Fruit fly (Drosophila melanogaster) whole organism, wandering third instar larva: ENCODE results near the gene PIG-H.

Experiments used
- CrebA ChIP-seq: fragments of 200-800 bp; sonication (Bioruptor generic); optimal IDR thresholded peaks from 2 replicates; lab custom pipeline; 2016; ENCODE audit warnings: missing biosample characterization, mild to moderate bottlenecking, missing genetic modification characterization, borderline replicate concordance
- Dfd ChIP-seq: fragments of >200 bp; optimal IDR thresholded peaks from 2 replicates; lab custom pipeline; 2017; ENCODE audit warnings: missing biosample characterization, missing genetic modification characterization
- HLH106 ChIP-seq: fragments of 200-800 bp; optimal IDR thresholded peaks from 3 replicates; lab custom pipeline; 2019; ENCODE audit warnings: missing biosample characterization, mild to moderate bottlenecking, missing genetic modification characterization, moderate library complexity
- Hr83 ChIP-seq: fragments of 200-300 bp; sonication (Bioruptor generic); optimal IDR thresholded peaks from 2 replicates; lab custom pipeline; 2016; ENCODE audit warnings: missing biosample characterization, mild to moderate bottlenecking, missing genetic modification characterization, moderate library complexity; ENCODE audit not compliant: poor library complexity, severe bottlenecking
- Mio ChIP-seq: sonication (Bioruptor generic); optimal IDR thresholded peaks from 2 replicates; lab custom pipeline; 2016; ENCODE audit warnings: missing biosample characterization, missing genetic modification characterization
- foxo ChIP-seq, 2 experiments: fragments of 200-800 bp; sonication (Bioruptor generic); optimal IDR thresholded peaks; 2 replicates in 1 of 2; 3 replicates in 1 of 2; lab custom pipeline; 2016 to 2017; ENCODE audit warnings: missing biosample characterization in 2 of 2, missing genetic modification characterization in 2 of 2
- fru ChIP-seq: fragments of 200-800 bp; sonication (Bioruptor generic); optimal IDR thresholded peaks from 3 replicates; lab custom pipeline; 2016; ENCODE audit warnings: missing biosample characterization, mild to moderate bottlenecking, missing genetic modification characterization
- h ChIP-seq: fragments of 200-800 bp; sonication (Bioruptor generic); optimal IDR thresholded peaks from 3 replicates; lab custom pipeline; 2016; ENCODE audit warnings: missing biosample characterization, mild to moderate bottlenecking, missing genetic modification characterization
- lola ChIP-seq: fragments of >200 bp; optimal IDR thresholded peaks from 2 replicates; lab custom pipeline; 2017; ENCODE audit warnings: missing biosample characterization, missing genetic modification characterization
- sv ChIP-seq: fragments of 200-800 bp; sonication (Bioruptor generic); optimal IDR thresholded peaks from 3 replicates; lab custom pipeline; 2016; ENCODE audit warnings: missing biosample characterization, missing genetic modification characterization
- woc ChIP-seq: sonication (Bioruptor generic); optimal IDR thresholded peaks from 2 replicates; lab custom pipeline; 2016; ENCODE audit warnings: missing biosample characterization, mild to moderate bottlenecking, missing genetic modification characterization

- TF ChIP-seq h (no peak), CrebA (no peak), Dfd (GFP tag; lab: Kevin White, UChicago) (no peak), Mio (no peak), Hr83 (GFP tag; lab: Kevin White, UChicago) (no peak), sv (GFP tag; lab: Kevin White, UChicago) (no peak), fru (GFP tag; lab: Kevin White, UChicago) (no peak), lola (GFP tag; lab: Kevin White, UChicago) (no peak), woc (GFP tag; lab: Kevin White, UChicago) (no peak), HLH106 (tag; lab: Kevin White, UChicago) (no peak), foxo (GFP tag; optimal IDR thresholded peaks at IDR 0.05; lab: Kevin White, UChicago) (no peak)
These were observed 32.9 kb upstream of the PIG-H start for dm6 chr3R:7966544-7967264.
